Worm (Caenorhabditis elegans): ENCODE results near the gene idpp-14.
A peak's percentile ranks its signal among the peaks of the same experiment; 100 is the strongest.
"Not testable (repeated sequence)": the region's sequence is repeated elsewhere in the genome, so short reads cannot be mapped to it uniquely, and the experiment has no call there.

Gene idpp-14

DNA sequence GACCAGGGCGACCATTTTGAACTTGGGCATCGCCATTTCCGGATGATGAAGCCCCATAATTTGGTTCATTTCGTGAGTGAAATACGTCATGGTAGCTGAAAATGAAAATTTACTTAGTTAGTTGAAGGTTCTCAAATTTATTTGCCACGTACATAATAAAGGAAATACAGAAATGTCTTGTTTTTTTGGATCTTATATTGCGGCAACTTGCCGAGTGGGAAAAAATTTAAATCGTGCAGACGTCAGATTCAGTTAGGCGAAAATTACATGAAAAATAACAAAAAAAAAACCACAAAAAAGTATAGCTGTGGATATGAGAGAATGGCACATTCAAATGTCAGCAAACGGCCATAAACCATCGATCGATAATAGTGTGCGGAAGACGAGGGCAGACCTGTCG is 23.3 kb upstream of the idpp-14 start, which contains the start of gene T27A8.2:
Gene T27A8.2, minus strand, starts transcription at position 101 of the 400 bp plus-strand sequence.
- peak; percentile 17; the same call in 1 of the 2 replicates for TF ChIP-seq T22C8.4 (GFP tag; IDR thresholded peaks at IDR 0.05)
- no peak for TF ChIP-seq klf-2 (GFP tag; conservative IDR thresholded peaks at IDR 0.05)
- no peak for TF ChIP-seq tab-1 (GFP tag; IDR thresholded peaks at IDR 0.05)

DNA sequence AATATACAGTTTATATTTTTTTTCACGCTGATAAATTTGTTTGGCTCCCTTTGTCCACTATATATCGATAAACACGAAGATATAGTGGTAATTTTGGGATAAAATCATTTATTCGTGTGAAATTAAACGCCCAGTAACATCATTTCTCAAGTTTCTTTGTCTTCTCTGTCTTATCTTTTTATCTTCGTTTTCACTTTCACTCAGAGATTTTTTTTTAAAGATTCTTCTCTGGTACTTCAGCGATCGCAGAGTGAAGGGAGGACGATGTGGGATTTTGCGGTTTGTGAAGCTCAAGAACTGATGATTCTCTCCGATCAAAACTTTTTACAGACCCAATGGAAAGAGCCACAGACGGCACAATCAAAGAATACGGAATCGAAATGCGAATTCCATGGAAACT is 19.8 kb upstream of the idpp-14 start, which contains the start of gene T27A8.3:
Gene T27A8.3, plus strand, starts transcription at position 301 of the 400 bp plus-strand sequence.
- TF ChIP-seq T22C8.4 (GFP tag; IDR thresholded peaks at IDR 0.05); tab-1 (GFP tag; IDR thresholded peaks at IDR 0.05); med-1 (GFP tag; optimal IDR thresholded peaks at IDR 0.05; ENCODE audit: insufficient read depth): not testable (repeated sequence)

DNA sequence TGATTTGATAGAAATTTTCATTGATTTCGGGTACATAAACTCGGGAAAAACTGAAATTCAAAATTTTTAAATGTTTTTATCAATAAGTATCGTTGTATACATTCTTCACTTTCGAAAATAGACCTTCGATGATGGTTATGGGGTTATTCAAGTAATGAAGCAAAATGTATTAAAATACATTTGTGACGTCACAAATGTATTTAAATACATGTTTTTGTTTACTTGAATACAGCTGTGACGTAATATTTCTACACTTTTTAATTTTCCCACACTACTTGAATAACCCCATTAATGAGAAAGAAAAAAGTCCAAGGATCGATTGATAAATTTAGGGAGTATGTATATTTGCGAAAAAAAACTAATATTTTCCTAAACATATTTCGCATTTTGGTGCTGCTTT is 14.2 kb upstream of the idpp-14 start:
- TF ChIP-seq med-1 (GFP tag; optimal IDR thresholded peaks at IDR 0.05; ENCODE audit: insufficient read depth) (no peak), klf-2 (GFP tag; conservative IDR thresholded peaks at IDR 0.05) (no peak), ztf-29 (GFP tag; IDR thresholded peaks at IDR 0.05) (no peak), ref-1 (GFP tag; conservative IDR thresholded peaks at IDR 0.05) (no peak), T22C8.4 (GFP tag; IDR thresholded peaks at IDR 0.05) (no peak), cog-1 (tag; optimal IDR thresholded peaks at IDR 0.05) (no peak)

ce11 chrX:16072595-16072994 is 9.6 kb upstream of the idpp-14 start, which contains the start of gene col-187:
Gene col-187 (plus strand): TSS chrX:16072895.
- TF ChIP-seq med-1 (GFP tag; optimal IDR thresholded peaks at IDR 0.05; ENCODE audit: insufficient read depth), result no peak
- TF ChIP-seq flt-1 (GFP tag; IDR thresholded peaks at IDR 0.05), result no peak
- no peak for TF ChIP-seq ref-1 (GFP tag; conservative IDR thresholded peaks at IDR 0.05)
- no peak for TF ChIP-seq T22C8.4 (GFP tag; IDR thresholded peaks at IDR 0.05)
- TF ChIP-seq cog-1 (tag; optimal IDR thresholded peaks at IDR 0.05), result no peak
- TF ChIP-seq klf-2 (GFP tag; conservative IDR thresholded peaks at IDR 0.05), result no peak
- TF ChIP-seq ztf-23 (GFP tag; IDR thresholded peaks at IDR 0.05), result no peak
- no peak for TF ChIP-seq tab-1 (GFP tag; IDR thresholded peaks at IDR 0.05)
- TF ChIP-seq ztf-29 (GFP tag; IDR thresholded peaks at IDR 0.05), result no peak

- TF ChIP-seq cog-1 (tag; optimal IDR thresholded peaks at IDR 0.05) (no peak), med-1 (GFP tag; optimal IDR thresholded peaks at IDR 0.05; ENCODE audit: insufficient read depth) (no peak), T22C8.4 (GFP tag; IDR thresholded peaks at IDR 0.05) (no peak), flt-1 (GFP tag; IDR thresholded peaks at IDR 0.05) (no peak), klf-2 (GFP tag; conservative IDR thresholded peaks at IDR 0.05) (no peak), tab-1 (GFP tag; IDR thresholded peaks at IDR 0.05) (no peak), ref-1 (GFP tag; conservative IDR thresholded peaks at IDR 0.05) (no peak), ztf-23 (GFP tag; IDR thresholded peaks at IDR 0.05) (no peak), ztf-29 (GFP tag; IDR thresholded peaks at IDR 0.05) (no peak)
Measured at ce11 chrX:16076470-16076869, 5.7 kb upstream of the idpp-14 start, which contains the start of gene C30F2.4. Gene C30F2.4 (minus strand): TSS chrX:16076570.

ce11 chrX:16078695-16079094 is 3.5 kb upstream of the idpp-14 start:
- no peak for TF ChIP-seq ztf-23 (GFP tag; IDR thresholded peaks at IDR 0.05)
- TF ChIP-seq med-1 (GFP tag; optimal IDR thresholded peaks at IDR 0.05; ENCODE audit: insufficient read depth), result no peak
- TF ChIP-seq T22C8.4 (GFP tag; IDR thresholded peaks at IDR 0.05), result no peak
- no peak for TF ChIP-seq cog-1 (tag; optimal IDR thresholded peaks at IDR 0.05)
- TF ChIP-seq ztf-29 (GFP tag; IDR thresholded peaks at IDR 0.05), result no peak
- TF ChIP-seq tab-1 (GFP tag; IDR thresholded peaks at IDR 0.05), result no peak
- TF ChIP-seq flt-1 (GFP tag; IDR thresholded peaks at IDR 0.05), result no peak
- no peak for TF ChIP-seq ref-1 (GFP tag; conservative IDR thresholded peaks at IDR 0.05)
- TF ChIP-seq klf-2 (GFP tag; conservative IDR thresholded peaks at IDR 0.05), result no peak

- TF ChIP-seq ztf-29 (GFP tag; IDR thresholded peaks at IDR 0.05) (no peak), klf-2 (GFP tag; conservative IDR thresholded peaks at IDR 0.05) (no peak), tab-1 (GFP tag; IDR thresholded peaks at IDR 0.05) (no peak), med-1 (GFP tag; optimal IDR thresholded peaks at IDR 0.05; ENCODE audit: insufficient read depth) (no peak), flt-1 (GFP tag; IDR thresholded peaks at IDR 0.05) (no peak), T22C8.4 (GFP tag; IDR thresholded peaks at IDR 0.05) (no peak), cog-1 (tag; optimal IDR thresholded peaks at IDR 0.05) (no peak)
Measured at ce11 chrX:16085094-16085493, 2.9 kb downstream of the idpp-14 start, which contains the start of gene C30F2.2. Gene C30F2.2 (minus strand): TSS chrX:16085215.

DNA sequence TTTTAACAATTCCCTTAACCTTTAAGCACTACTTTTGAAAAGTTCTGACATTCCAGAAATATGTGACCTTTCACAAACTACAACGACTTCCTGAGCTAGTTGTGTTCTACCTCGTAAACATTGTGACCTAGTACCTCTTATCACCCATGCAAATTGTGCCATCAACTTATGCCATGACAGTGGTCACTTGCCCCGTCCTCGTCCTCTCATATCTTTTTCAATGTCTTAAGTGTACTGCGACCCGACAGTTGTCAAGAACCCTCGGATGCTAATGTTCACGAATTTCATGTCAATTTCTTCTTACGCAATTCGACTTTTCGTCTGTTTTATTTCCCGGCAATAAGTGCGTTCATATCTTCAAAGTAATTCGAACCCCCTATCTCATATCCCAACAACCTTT is 5.7 kb downstream of the idpp-14 start:
- TF ChIP-seq ref-1 (GFP tag; conservative IDR thresholded peaks at IDR 0.05) (no peak), ztf-23 (GFP tag; IDR thresholded peaks at IDR 0.05) (no peak), med-1 (GFP tag; optimal IDR thresholded peaks at IDR 0.05; ENCODE audit: insufficient read depth) (no peak), tab-1 (GFP tag; IDR thresholded peaks at IDR 0.05) (no peak)

DNA sequence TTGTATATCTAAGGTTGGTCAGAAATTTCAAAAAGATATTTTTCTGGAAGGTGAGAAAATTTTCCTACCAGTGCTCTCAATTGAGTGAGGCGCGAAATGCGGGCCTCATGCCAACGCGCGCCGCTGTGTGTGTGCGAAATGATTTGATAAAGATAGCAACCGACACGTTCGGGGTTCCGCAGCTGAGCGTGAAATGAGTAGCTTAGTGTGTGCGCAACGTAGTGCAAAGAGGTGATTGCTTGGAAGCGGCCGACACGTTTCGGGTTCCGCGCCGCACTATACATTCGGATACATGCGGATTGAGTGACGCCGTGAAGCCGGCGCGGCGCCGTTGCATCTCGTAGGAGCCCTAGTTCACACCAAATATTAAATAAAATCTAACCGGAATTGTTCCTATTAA is 9.0 kb downstream of the idpp-14 start:
- no peak for TF ChIP-seq klf-2 (GFP tag; conservative IDR thresholded peaks at IDR 0.05)
- no peak for TF ChIP-seq ztf-29 (GFP tag; IDR thresholded peaks at IDR 0.05)
- no peak for TF ChIP-seq cog-1 (tag; optimal IDR thresholded peaks at IDR 0.05)
- no peak for TF ChIP-seq ref-1 (GFP tag; conservative IDR thresholded peaks at IDR 0.05)
- TF ChIP-seq T22C8.4 (GFP tag; IDR thresholded peaks at IDR 0.05), result no peak
- no peak for TF ChIP-seq flt-1 (GFP tag; IDR thresholded peaks at IDR 0.05)
- TF ChIP-seq ztf-23 (GFP tag; IDR thresholded peaks at IDR 0.05), result no peak
- TF ChIP-seq med-1 (GFP tag; optimal IDR thresholded peaks at IDR 0.05; ENCODE audit: insufficient read depth), result no peak
- TF ChIP-seq tab-1 (GFP tag; IDR thresholded peaks at IDR 0.05), result no peak

- TF ChIP-seq cog-1 (tag; optimal IDR thresholded peaks at IDR 0.05), result no peak
- no peak for TF ChIP-seq flt-1 (GFP tag; IDR thresholded peaks at IDR 0.05)
- no peak for TF ChIP-seq med-1 (GFP tag; optimal IDR thresholded peaks at IDR 0.05; ENCODE audit: insufficient read depth)
- no peak for TF ChIP-seq ztf-23 (GFP tag; IDR thresholded peaks at IDR 0.05)
- no peak for TF ChIP-seq klf-2 (GFP tag; conservative IDR thresholded peaks at IDR 0.05)
- no peak for TF ChIP-seq ztf-29 (GFP tag; IDR thresholded peaks at IDR 0.05)
- no peak for TF ChIP-seq ref-1 (GFP tag; conservative IDR thresholded peaks at IDR 0.05)
- no peak for TF ChIP-seq tab-1 (GFP tag; IDR thresholded peaks at IDR 0.05)
Measured at ce11 chrX:16094370-16094769, 12.2 kb downstream of the idpp-14 start, which contains the start of gene C30F2.5. Gene C30F2.5 (plus strand): TSS chrX:16094670.

All from whole organism, midembryonic.